Fruit fly (Drosophila melanogaster) whole organism, prepupa: Measurements from ENCODE around the gene CG6055.

Source experiments
- CG10631 ChIP-seq: fragments of 200-800 bp; sonication (Bioruptor generic); optimal IDR thresholded peaks from 2 replicates; lab custom pipeline; 2016; ENCODE audit warnings: missing biosample characterization, missing genetic modification characterization
- CG10669 ChIP-seq: fragments of 200-800 bp; sonication (Bioruptor generic); optimal IDR thresholded peaks from 3 replicates; lab custom pipeline; 2018; ENCODE audit warnings: missing biosample characterization, mild to moderate bottlenecking, missing genetic modification characterization, moderate library complexity
- CG11294 ChIP-seq: fragments of 200-800 bp; sonication (Bioruptor generic); IDR thresholded peaks from 2 replicates; pipeline ENCODE4 v1.3.6; 2022; ENCODE audit warnings: missing biosample characterization, missing genetic modification characterization
- CG11762 ChIP-seq: fragments of 200-800 bp; sonication (Bioruptor generic); optimal IDR thresholded peaks from 3 replicates; lab custom pipeline; 2016; ENCODE audit warnings: missing biosample characterization, missing genetic modification characterization; ENCODE audit not compliant: insufficient read depth
- CG1621 ChIP-seq: fragments of 200-800 bp; sonication (Bioruptor generic); optimal IDR thresholded peaks from 3 replicates; lab custom pipeline; 2018; ENCODE audit warnings: missing biosample characterization, mild to moderate bottlenecking, missing genetic modification characterization
- CG16779 ChIP-seq: fragments of 200-800 bp; sonication (Bioruptor generic); optimal IDR thresholded peaks from 3 replicates; lab custom pipeline; 2017; ENCODE audit warnings: missing biosample characterization, mild to moderate bottlenecking, missing genetic modification characterization
- CG3032 ChIP-seq: fragments of 200-800 bp; optimal IDR thresholded peaks from 2 replicates; lab custom pipeline; 2019; ENCODE audit warnings: missing biosample characterization, mild to moderate bottlenecking, missing genetic modification characterization, moderate library complexity
- CG32006 ChIP-seq: fragments of 200-800 bp; sonication (Bioruptor generic); optimal IDR thresholded peaks from 3 replicates; lab custom pipeline; 2017; ENCODE audit warnings: missing biosample characterization, mild to moderate bottlenecking, missing genetic modification characterization
- CG34406 ChIP-seq: fragments of 200-800 bp; sonication (Bioruptor generic); optimal IDR thresholded peaks from 3 replicates; lab custom pipeline; 2016; ENCODE audit warnings: missing biosample characterization, missing genetic modification characterization
- CG4318 ChIP-seq: fragments of 200-800 bp; sonication (Bioruptor generic); optimal IDR thresholded peaks from 3 replicates; lab custom pipeline; 2017; ENCODE audit warnings: missing biosample characterization, mild to moderate bottlenecking, missing genetic modification characterization
- CG6163 ChIP-seq: fragments of 200-800 bp; sonication (Bioruptor generic); IDR thresholded peaks from 3 replicates; pipeline ENCODE4 v1.3.6; 2022; ENCODE audit warnings: missing biosample characterization, missing genetic modification characterization
- CG6276 ChIP-seq: fragments of 200-800 bp; sonication (Bioruptor generic); optimal IDR thresholded peaks from 2 replicates; lab custom pipeline; 2017; ENCODE audit warnings: missing biosample characterization, mild to moderate bottlenecking, missing genetic modification characterization
- CG6792 ChIP-seq: fragments of 200-800 bp; sonication (Bioruptor generic); optimal IDR thresholded peaks from 3 replicates; lab custom pipeline; 2016; ENCODE audit warnings: missing biosample characterization, missing genetic modification characterization
- CG6854 ChIP-seq: fragments of 200-800 bp; sonication (Bioruptor generic); optimal IDR thresholded peaks from 2 replicates; lab custom pipeline; 2017; ENCODE audit warnings: missing biosample characterization, mild to moderate bottlenecking, missing genetic modification characterization
- CG7368 ChIP-seq: fragments of 200-800 bp; sonication (Bioruptor generic); optimal IDR thresholded peaks from 3 replicates; lab custom pipeline; 2016; ENCODE audit warnings: missing biosample characterization, missing genetic modification characterization
- CG8119 ChIP-seq: fragments of 200-800 bp; sonication (Bioruptor generic); IDR thresholded peaks from 3 replicates; pipeline ENCODE4 v1.3.6; 2022; ENCODE audit warnings: missing biosample characterization, missing genetic modification characterization
- CG8319 ChIP-seq: fragments of 200-800 bp; sonication (Bioruptor generic); optimal IDR thresholded peaks from 3 replicates; lab custom pipeline; 2016; ENCODE audit warnings: missing biosample characterization, missing genetic modification characterization
- CG8632 ChIP-seq: fragments of 200-800 bp; sonication (Bioruptor generic); optimal IDR thresholded peaks from 3 replicates; lab custom pipeline; 2016; ENCODE audit warnings: missing biosample characterization, missing genetic modification characterization
- CG9139 ChIP-seq: fragments of 200-800 bp; sonication (Bioruptor generic); optimal IDR thresholded peaks from 3 replicates; lab custom pipeline; 2017; ENCODE audit warnings: missing biosample characterization, mild to moderate bottlenecking, missing genetic modification characterization
- Eip75B ChIP-seq: fragments of 200-800 bp; sonication (Bioruptor generic); optimal IDR thresholded peaks from 3 replicates; lab custom pipeline; 2016; ENCODE audit warnings: missing biosample characterization, missing genetic modification characterization
- Eip78C ChIP-seq: fragments of 200-800 bp; sonication (Bioruptor generic); peaks from one replicate; lab custom pipeline; 2016; ENCODE audit warnings: missing biosample characterization, missing genetic modification characterization
- Ets96B ChIP-seq: fragments of 200-800 bp; optimal IDR thresholded peaks from 2 replicates; lab custom pipeline; 2019; ENCODE audit warnings: missing biosample characterization, mild to moderate bottlenecking, missing genetic modification characterization, moderate library complexity
- Gug ChIP-seq: fragments of 200-800 bp; sonication (Bioruptor generic); IDR thresholded peaks from 2 replicates; pipeline ENCODE4 v1.3.6; 2022; ENCODE audit warnings: missing biosample characterization, missing genetic modification characterization
- Hr38 ChIP-seq: sonication (Bioruptor generic); optimal IDR thresholded peaks from 2 replicates; lab custom pipeline; 2016; ENCODE audit warnings: missing biosample characterization, missing genetic modification characterization
- Hr39 ChIP-seq: fragments of 200-800 bp; sonication (Bioruptor generic); optimal IDR thresholded peaks from 2 replicates; lab custom pipeline; 2016; ENCODE audit warnings: missing biosample characterization, missing genetic modification characterization
- Hr4 ChIP-seq: fragments of 200-800 bp; sonication (Bioruptor generic); optimal IDR thresholded peaks from 3 replicates; lab custom pipeline; 2016; ENCODE audit warnings: missing biosample characterization, missing genetic modification characterization
- Lpt ChIP-seq: fragments of 200-800 bp; sonication (Bioruptor generic); optimal IDR thresholded peaks from 3 replicates; lab custom pipeline; 2016; ENCODE audit warnings: missing biosample characterization, missing genetic modification characterization
- Met ChIP-seq: fragments of 200-800 bp; sonication (Bioruptor generic); optimal IDR thresholded peaks from 3 replicates; lab custom pipeline; 2016; ENCODE audit warnings: missing biosample characterization, missing genetic modification characterization
- Smox ChIP-seq: fragments of 200-800 bp; sonication (Bioruptor generic); optimal IDR thresholded peaks from 3 replicates; lab custom pipeline; 2016; ENCODE audit warnings: missing biosample characterization, missing genetic modification characterization
- Sox14 ChIP-seq: fragments of 200-800 bp; sonication (Bioruptor generic); optimal IDR thresholded peaks from 3 replicates; lab custom pipeline; 2016; ENCODE audit warnings: missing biosample characterization, missing genetic modification characterization
- Sox15 ChIP-seq: fragments of 200-800 bp; sonication (Bioruptor generic); optimal IDR thresholded peaks from 3 replicates; lab custom pipeline; 2016; ENCODE audit warnings: missing biosample characterization, missing genetic modification characterization
- achi ChIP-seq: fragments of 200-800 bp; sonication (Bioruptor generic); optimal IDR thresholded peaks from 3 replicates; lab custom pipeline; 2016; ENCODE audit warnings: missing biosample characterization, missing genetic modification characterization
- cyc ChIP-seq: fragments of 200-800 bp; sonication (Bioruptor generic); optimal IDR thresholded peaks from 3 replicates; lab custom pipeline; 2016; ENCODE audit warnings: missing biosample characterization, missing genetic modification characterization
- dac ChIP-seq: fragments of 200-800 bp; sonication (Bioruptor generic); optimal IDR thresholded peaks from 2 replicates; lab custom pipeline; 2017; ENCODE audit warnings: missing biosample characterization, mild to moderate bottlenecking, missing genetic modification characterization
- esn ChIP-seq: fragments of 200-800 bp; sonication (Bioruptor generic); optimal IDR thresholded peaks from 2 replicates; lab custom pipeline; 2016; ENCODE audit warnings: missing biosample characterization, mild to moderate bottlenecking, missing genetic modification characterization, moderate library complexity
- fd85E ChIP-seq: fragments of 200-800 bp; sonication (Bioruptor generic); optimal IDR thresholded peaks from 3 replicates; lab custom pipeline; 2016; ENCODE audit warnings: missing biosample characterization, missing genetic modification characterization
- fkh ChIP-seq: fragments of 200-800 bp; sonication (Bioruptor generic); optimal IDR thresholded peaks from 3 replicates; lab custom pipeline; 2017; ENCODE audit warnings: missing biosample characterization, mild to moderate bottlenecking, missing genetic modification characterization, moderate library complexity
- lz ChIP-seq: fragments of 200-800 bp; sonication (Bioruptor generic); optimal IDR thresholded peaks from 3 replicates; lab custom pipeline; 2016; ENCODE audit warnings: missing biosample characterization, missing genetic modification characterization
- net ChIP-seq: fragments of 200-800 bp; sonication (Bioruptor generic); optimal IDR thresholded peaks from 3 replicates; lab custom pipeline; 2016; ENCODE audit warnings: missing biosample characterization, missing genetic modification characterization
- pdm3 ChIP-seq: fragments of 200-800 bp; sonication (Bioruptor generic); optimal IDR thresholded peaks from 3 replicates; lab custom pipeline; 2016; ENCODE audit warnings: missing biosample characterization, missing genetic modification characterization
- salr ChIP-seq, 2 experiments: fragments of 200-800 bp; sonication (Bioruptor generic); optimal IDR thresholded peaks; 3 replicates each; lab custom pipeline; 2016 to 2018; ENCODE audit warnings: missing biosample characterization in 2 of 2, missing genetic modification characterization in 2 of 2, mild to moderate bottlenecking in 1 of 2
- spab ChIP-seq: fragments of 200-800 bp; sonication (Bioruptor generic); optimal IDR thresholded peaks from 2 replicates; lab custom pipeline; 2017; ENCODE audit warnings: missing biosample characterization, mild to moderate bottlenecking, missing genetic modification characterization, missing genetic modification reagents
- ss ChIP-seq, 2 experiments: fragments of 200-800 bp; sonication (Bioruptor generic); optimal IDR thresholded peaks; 2 replicates in 1 of 2; 3 replicates in 1 of 2; lab custom pipeline; 2017 to 2018; ENCODE audit warnings: mild to moderate bottlenecking in 2 of 2, missing biosample characterization in 2 of 2, missing genetic modification characterization in 2 of 2, moderate library complexity in 1 of 2
- topi ChIP-seq: fragments of 200-800 bp; sonication (Bioruptor generic); optimal IDR thresholded peaks from 3 replicates; lab custom pipeline; 2016; ENCODE audit warnings: missing biosample characterization, missing genetic modification characterization
- vri ChIP-seq: fragments of 200-800 bp; sonication (Bioruptor generic); optimal IDR thresholded peaks from 3 replicates; lab custom pipeline; 2016; ENCODE audit warnings: missing biosample characterization, mild to moderate bottlenecking, missing genetic modification characterization

Gene CG6055

dm6 chr2L:7423333-7423895 lies 42.9 kb upstream of the CG6055 start (continued):
- TF ChIP-seq CG10631 (GFP tag; lab: Kevin White, UChicago) (peak; percentile 54), ss (GFP tag; optimal IDR thresholded peaks at IDR 0.05; lab: Kevin White, UChicago) (peak; percentile 66 to 70), salr (GFP tag; optimal IDR thresholded peaks at IDR 0.05; lab: Kevin White, UChicago) (peak; percentile 30 to 35), CG9139 (GFP tag; lab: Kevin White, UChicago) (peak; percentile 61), CG11294 (peak; percentile 60; the same call in 1 of the 2 replicates), CG34406 (peak; percentile 59), CG7368 (peak; percentile 63), Hr4 (peak; percentile 72), lz (GFP tag; lab: Kevin White, UChicago) (peak; percentile 64), cyc (GFP tag; lab: Kevin White, UChicago) (peak; percentile 60), CG32006 (GFP tag; lab: Kevin White, UChicago) (peak; percentile 29), CG6163 (GFP tag; lab: Robert Waterston, UW) (peak; percentile 82), dac (GFP tag; lab: Kevin White, UChicago) (peak; percentile 41), Lpt (GFP tag; lab: Kevin White, UChicago) (peak; percentile 73), Gug (peak; percentile 37), fkh (no peak), Smox (GFP tag; lab: Kevin White, UChicago) (peak; percentile 74), CG11762 (GFP tag; lab: Kevin White, UChicago) (peak; percentile 71), spab (GFP tag; lab: Kevin White, UChicago) (peak; percentile 22), CG6854 (GFP tag; lab: Kevin White, UChicago) (peak; percentile 74), Sox14 (peak; percentile 68), Met (GFP tag; lab: Kevin White, UChicago) (peak; percentile 79), CG4318 (GFP tag; lab: Kevin White, UChicago) (peak; percentile 3), CG10669 (peak; percentile 65), pdm3 (peak; percentile 58), Ets96B (tag; lab: Kevin White, UChicago) (peak; percentile 82), topi (GFP tag; lab: Kevin White, UChicago) (peak; percentile 56), CG6276 (peak; percentile 59)

- TF ChIP-seq cyc (GFP tag; lab: Kevin White, UChicago) (peak; percentile 35), CG9139 (GFP tag; lab: Kevin White, UChicago) (no peak), Sox15 (GFP tag; lab: Kevin White, UChicago) (peak; percentile 31), CG16779 (no peak), net (GFP tag; lab: Kevin White, UChicago) (peak; percentile 52), CG6163 (GFP tag; lab: Robert Waterston, UW) (peak; percentile 57), spab (GFP tag; lab: Kevin White, UChicago) (peak; percentile 32), Hr38 (no peak), ss (GFP tag; optimal IDR thresholded peaks at IDR 0.05; lab: Kevin White, UChicago) (no peak), CG11294 (no peak), vri (GFP tag; lab: Kevin White, UChicago) (peak; percentile 6), Ets96B (tag; lab: Kevin White, UChicago) (peak; percentile 36), esn (GFP tag; lab: Kevin White, UChicago) (peak; percentile 1), CG11762 (GFP tag; lab: Kevin White, UChicago) (no peak), CG8119 (GFP tag; lab: Robert Waterston, UW) (peak; percentile 41; the same call in 1 of the 3 replicates), Hr39 (GFP tag; lab: Kevin White, UChicago) (peak; percentile 64), CG4318 (GFP tag; lab: Kevin White, UChicago) (peak; percentile 43), pdm3 (peak; percentile 61), CG6854 (GFP tag; lab: Kevin White, UChicago) (no peak), Gug (0 out of 2 replicates have a peak, but pooled peaks have one; percentile 17), Smox (GFP tag; lab: Kevin White, UChicago) (peak; percentile 13), lz (GFP tag; lab: Kevin White, UChicago) (peak; percentile 50), CG8319 (GFP tag; lab: Kevin White, UChicago) (peak; percentile 4), achi (GFP tag; lab: Kevin White, UChicago) (peak; percentile 24), CG32006 (GFP tag; lab: Kevin White, UChicago) (peak; percentile 75), CG3032 (peak; percentile 53), CG1621 (peak; percentile 37), Eip78C (peak; percentile 87), CG8632 (GFP tag; lab: Kevin White, UChicago) (peak; percentile 43), CG10631 (GFP tag; lab: Kevin White, UChicago) (peak; percentile 69), Hr4 (peak; percentile 67), Eip75B (GFP tag; lab: Kevin White, UChicago) (peak; percentile 53), Lpt (GFP tag; lab: Kevin White, UChicago) (no peak), fd85E (GFP tag; lab: Kevin White, UChicago) (no peak), CG34406 (no peak), CG6792 (GFP tag; lab: Kevin White, UChicago) (peak; percentile 36), topi (GFP tag; lab: Kevin White, UChicago) (peak; percentile 42)
These were observed 41.9 kb upstream of the CG6055 start for dm6 chr2L:7424282-7424905.
